Fruit fly (Drosophila melanogaster): Measurements from ENCODE around the gene Acam.

DNA sequence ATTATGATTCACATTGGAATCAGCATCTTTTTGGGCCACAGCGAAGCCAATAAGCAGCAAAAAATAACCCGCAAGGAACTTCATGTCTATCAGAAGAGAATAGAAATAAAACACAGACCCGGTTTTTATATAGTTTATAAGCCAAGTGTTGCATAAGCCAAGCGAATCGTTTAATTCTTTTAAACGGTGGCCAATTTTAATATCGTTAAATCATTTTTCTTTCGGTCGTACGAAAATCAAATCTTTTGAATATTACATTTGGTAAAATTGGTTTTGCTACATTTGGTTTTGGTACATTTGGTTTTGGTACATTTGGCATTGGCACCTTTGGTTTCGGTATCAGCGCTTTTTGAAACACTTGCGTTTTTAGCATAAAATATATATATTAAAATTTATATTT, 18.4 kb downstream of the Acam start, which contains the start of gene Sfp96F:
- no peak for TF ChIP-seq zen2 (GFP tag; IDR thresholded peaks at IDR 0.05; ENCODE audit: partially characterized antibody)
- TF ChIP-seq CkIIα-i1 (GFP tag; IDR thresholded peaks at IDR 0.05): no peak
- TF ChIP-seq Asciz (GFP tag; optimal IDR thresholded peaks at IDR 0.05): no peak
- TF ChIP-seq Hand (GFP tag; optimal IDR thresholded peaks at IDR 0.05): no peak
- no peak for TF ChIP-seq Bgb (GFP tag; IDR thresholded peaks at IDR 0.05; ENCODE audit: partially characterized antibody)
- TF ChIP-seq kay (GFP tag; optimal IDR thresholded peaks at IDR 0.05): no peak
- TF ChIP-seq CG14050 (GFP tag; IDR thresholded peaks at IDR 0.05): no peak
- no peak for TF ChIP-seq gsb-n (tag; optimal IDR thresholded peaks at IDR 0.05)
- no peak for TF ChIP-seq CG11398 (GFP tag; optimal IDR thresholded peaks at IDR 0.05)
- TF ChIP-seq fru (optimal IDR thresholded peaks at IDR 0.05): no peak

Data from whole organism, embryonic.